Worm (Caenorhabditis elegans) whole organism, L1 larva: ENCODE data around the gene F48G7.9.

Experiments
- C16A3.4 ChIP-seq: fragments of 150-350 bp; optimal IDR thresholded peaks from 2 replicates; lab custom pipeline; 2014; ENCODE audit warnings: missing biosample characterization, missing genetic modification characterization
- C34B4.2 ChIP-seq: sonication (generic microtip); optimal IDR thresholded peaks from 2 replicates; lab custom pipeline; 2017; ENCODE audit warnings: mild to moderate bottlenecking, missing genetic modification characterization, missing compliant biosample characterization
- alr-1 ChIP-seq: fragments of 200-800 bp; sonication (Bioruptor generic); optimal IDR thresholded peaks from 2 replicates; lab custom pipeline; 2018; ENCODE audit warnings: borderline replicate concordance, mild to moderate bottlenecking, missing genetic modification characterization, missing compliant biosample characterization
- ceh-88 ChIP-seq: fragments of 200-800 bp; sonication (Bioruptor generic); IDR thresholded peaks from 2 replicates; pipeline ENCODE4 v1.3.6; 2022; ENCODE audit warnings: missing genetic modification characterization, missing compliant biosample characterization
- ces-1 ChIP-seq: fragments of 150-350 bp; optimal IDR thresholded peaks from 2 replicates; lab custom pipeline; 2014; ENCODE audit warnings: missing biosample characterization, missing genetic modification reagents, missing genetic modification characterization
- efl-1 ChIP-seq, 4 experiments: fragments of 150-350 bp; optimal IDR thresholded peaks in 3 of 4; peaks in 1 of 4; 1 replicate in 1 of 4; 2 replicates in 3 of 4; lab custom pipeline; 2014; ENCODE audit warnings: missing biosample characterization in 2 of 4, missing genetic modification characterization in 2 of 4, missing genetic modification reagents in 2 of 4
- efl-3 ChIP-seq: fragments of 200-800 bp; sonication (Bioruptor generic); optimal IDR thresholded peaks from 2 replicates; lab custom pipeline; 2018; ENCODE audit warnings: mild to moderate bottlenecking, missing genetic modification characterization, missing compliant biosample characterization
- egl-27 ChIP-seq, 2 experiments: fragments of 150-350 bp in 1 of 2; sonication (generic microtip); optimal IDR thresholded peaks; 3 replicates each; lab custom pipeline; 2017 to 2018; ENCODE audit warnings: missing biosample characterization in 2 of 2, missing genetic modification characterization in 2 of 2, missing genetic modification reagents in 2 of 2
- elt-3 ChIP-seq, 6 experiments: fragments of 150-350 bp in 1 of 6; sonication (generic microtip); optimal IDR thresholded peaks; 2 replicates each; lab custom pipeline; 2017 to 2018; ENCODE audit warnings: missing biosample characterization in 6 of 6, missing genetic modification characterization in 6 of 6, inconsistent platforms in 1 of 6
- fos-1 ChIP-seq: fragments of 150-350 bp; optimal IDR thresholded peaks from 2 replicates; lab custom pipeline; 2014; ENCODE audit warnings: missing biosample characterization, missing genetic modification characterization
- hlh-4 ChIP-seq: sonication (generic microtip); optimal IDR thresholded peaks from 2 replicates; lab custom pipeline; 2016; ENCODE audit warnings: mild to moderate bottlenecking, missing genetic modification characterization, missing compliant biosample characterization
- isw-1 ChIP-seq: fragments of 200-800 bp; sonication (Bioruptor generic); IDR thresholded peaks from 2 replicates; pipeline ENCODE4 v1.3.6; 2022; ENCODE audit warnings: missing genetic modification characterization, missing compliant biosample characterization
- lin-13 ChIP-seq: fragments of 150-350 bp; optimal IDR thresholded peaks from 2 replicates; lab custom pipeline; 2014; ENCODE audit warnings: missing biosample characterization, missing genetic modification reagents, missing genetic modification characterization
- lin-14 ChIP-seq: fragments of 200-800 bp; sonication (Bioruptor generic); optimal IDR thresholded peaks from 2 replicates; lab custom pipeline; 2018; ENCODE audit warnings: mild to moderate bottlenecking, missing genetic modification characterization, moderate library complexity, missing compliant biosample characterization
- lin-35 ChIP-seq, 2 experiments: fragments of 150-350 bp; optimal IDR thresholded peaks; 2 replicates each; lab custom pipeline; 2014; ENCODE audit warnings: missing biosample characterization in 2 of 2, missing genetic modification characterization in 2 of 2, missing genetic modification reagents in 2 of 2
- lin-39 ChIP-seq: fragments of 150-350 bp; optimal IDR thresholded peaks from 2 replicates; lab custom pipeline; 2014; ENCODE audit warnings: missing biosample characterization, missing genetic modification reagents, missing genetic modification characterization
- lir-3 ChIP-seq: sonication (generic microtip); optimal IDR thresholded peaks from 2 replicates; lab custom pipeline; 2016; ENCODE audit warnings: mild to moderate bottlenecking, missing genetic modification characterization, moderate library complexity, missing compliant biosample characterization; ENCODE audit not compliant: poor library complexity
- mep-1 ChIP-seq: fragments of 150-350 bp; optimal IDR thresholded peaks from 2 replicates; lab custom pipeline; 2014; ENCODE audit warnings: missing biosample characterization, missing genetic modification characterization
- nhr-19 ChIP-seq: fragments of 200-800 bp; sonication (Bioruptor generic); conservative IDR thresholded peaks from 2 replicates; pipeline ENCODE4 v1.3.6; 2022; ENCODE audit warnings: missing genetic modification characterization, missing compliant biosample characterization
- nhr-20 ChIP-seq: sonication (generic microtip); optimal IDR thresholded peaks from 2 replicates; lab custom pipeline; 2016; ENCODE audit warnings: mild to moderate bottlenecking, missing genetic modification characterization, missing compliant biosample characterization
- nhr-237 ChIP-seq: fragments of 150-350 bp; optimal IDR thresholded peaks from 2 replicates; lab custom pipeline; 2014; ENCODE audit warnings: missing biosample characterization, missing genetic modification characterization
- nhr-47 ChIP-seq: sonication (generic microtip); optimal IDR thresholded peaks from 2 replicates; lab custom pipeline; 2016; ENCODE audit warnings: mild to moderate bottlenecking, missing genetic modification characterization, moderate library complexity, missing compliant biosample characterization
- nhr-71 ChIP-seq: sonication (generic microtip); optimal IDR thresholded peaks from 2 replicates; lab custom pipeline; 2016; ENCODE audit warnings: mild to moderate bottlenecking, missing genetic modification characterization, moderate library complexity, missing compliant biosample characterization
- nhr-84 ChIP-seq: sonication (generic microtip); optimal IDR thresholded peaks from 2 replicates; lab custom pipeline; 2017; ENCODE audit warnings: missing biosample characterization, missing genetic modification characterization
- nhr-85 ChIP-seq: sonication (generic microtip); peaks from one replicate; lab custom pipeline; 2016; ENCODE audit warnings: missing genetic modification characterization, inconsistent platforms, missing compliant biosample characterization
- pag-3 ChIP-seq: sonication (generic microtip); optimal IDR thresholded peaks from 2 replicates; lab custom pipeline; 2017; ENCODE audit warnings: missing genetic modification characterization, mild to moderate bottlenecking, missing compliant biosample characterization, antibody characterized with exemption, borderline replicate concordance; ENCODE audit not compliant: insufficient read depth
- pqm-1 ChIP-seq: sonication (generic microtip); optimal IDR thresholded peaks from 3 replicates; lab custom pipeline; 2017; ENCODE audit warnings: missing biosample characterization, missing genetic modification characterization
- snu-23 ChIP-seq: sonication (generic microtip); optimal IDR thresholded peaks from 2 replicates; lab custom pipeline; 2016; ENCODE audit warnings: missing genetic modification characterization, missing compliant biosample characterization
- sptf-1 ChIP-seq: fragments of 150-350 bp; optimal IDR thresholded peaks from 2 replicates; lab custom pipeline; 2014; ENCODE audit warnings: missing biosample characterization, missing genetic modification characterization
- swsn-7 ChIP-seq: sonication (generic microtip); optimal IDR thresholded peaks from 2 replicates; lab custom pipeline; 2016; ENCODE audit warnings: missing genetic modification characterization, missing compliant biosample characterization
- tbx-2 ChIP-seq: sonication (generic microtip); optimal IDR thresholded peaks from 2 replicates; lab custom pipeline; 2016; ENCODE audit warnings: missing genetic modification characterization, missing compliant biosample characterization
- tlp-1 ChIP-seq: fragments of 150-350 bp; optimal IDR thresholded peaks from 2 replicates; lab custom pipeline; 2014; ENCODE audit warnings: missing biosample characterization, missing genetic modification characterization
- unc-130 ChIP-seq: fragments of 150-350 bp; optimal IDR thresholded peaks from 2 replicates; lab custom pipeline; 2017; ENCODE audit warnings: missing biosample characterization, missing genetic modification characterization, inconsistent platforms
- unc-30 ChIP-seq: sonication (generic microtip); optimal IDR thresholded peaks from 2 replicates; lab custom pipeline; 2017; ENCODE audit warnings: missing biosample characterization, missing genetic modification characterization
- unc-86 ChIP-seq: sonication (generic microtip); optimal IDR thresholded peaks from 2 replicates; lab custom pipeline; 2016; ENCODE audit warnings: missing genetic modification characterization, missing compliant biosample characterization
- unc-98 ChIP-seq: fragments of 200-800 bp; sonication (Bioruptor generic); IDR thresholded peaks from 2 replicates; pipeline ENCODE4 v1.3.6; 2022; ENCODE audit warnings: missing genetic modification characterization, missing compliant biosample characterization
- vab-15 ChIP-seq: sonication (generic microtip); optimal IDR thresholded peaks from 2 replicates; lab custom pipeline; 2017; ENCODE audit warnings: missing genotype, mild to moderate bottlenecking, missing genetic modification characterization, missing compliant biosample characterization
- zip-4 ChIP-seq: fragments of 200-800 bp; sonication (Bioruptor generic); optimal IDR thresholded peaks from 2 replicates; lab custom pipeline; 2018; ENCODE audit warnings: mild to moderate bottlenecking, missing genetic modification characterization, moderate library complexity, missing compliant biosample characterization
- ztf-11 ChIP-seq, 2 experiments: sonication (generic microtip); optimal IDR thresholded peaks; 2 replicates each; lab custom pipeline; 2016 to 2017; ENCODE audit warnings: missing genetic modification characterization in 2 of 2, missing biosample characterization in 1 of 2, missing compliant biosample characterization in 1 of 2

F48G7.9 gene

DNA sequence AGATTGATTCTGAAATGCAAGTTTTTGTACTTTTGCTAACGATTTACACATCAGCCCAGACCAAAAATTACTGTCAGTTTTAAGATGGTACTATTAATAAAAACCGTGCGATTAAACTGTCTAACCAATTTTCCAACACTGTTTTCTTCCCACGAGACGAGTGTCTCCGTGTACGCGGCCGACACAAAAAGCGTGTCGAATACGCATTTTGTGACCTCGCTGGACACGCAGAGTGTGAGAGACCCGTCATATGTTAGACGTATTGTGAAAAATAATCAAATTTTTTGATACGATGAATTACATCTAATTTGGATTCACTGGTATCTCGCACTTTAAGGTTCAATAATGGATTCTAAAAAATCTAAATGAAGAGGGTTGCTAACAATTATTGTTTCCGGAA, 7.2 kb upstream of the F48G7.9 start (continued):
- peak; percentile 80 for TF ChIP-seq nhr-85 (tag; lab: Kevin White, UChicago)

- TF ChIP-seq nhr-85 (tag; lab: Kevin White, UChicago) (peak; percentile 58), ces-1 (GFP tag; lab: Kevin White, UChicago) (no peak), pqm-1 (no peak), lin-13 (GFP tag; lab: Kevin White, UChicago) (no peak)
These were observed 6.4 kb upstream of the F48G7.9 start, which contains the start of gene F48G7.10 for ce11 chrV:634855-635254. Gene F48G7.10 (minus strand): TSS chrV:634955.

- TF ChIP-seq unc-86 (tag; lab: Kevin White, UChicago) (no peak), pag-3 (tag; lab: Kevin White, UChicago) (no peak), nhr-237 (tag; lab: Kevin White, UChicago) (no peak), nhr-20 (tag; lab: Kevin White, UChicago) (peak; percentile 29), snu-23 (GFP tag; lab: Kevin White, UChicago) (peak; percentile 30), efl-1 (optimal IDR thresholded peaks at IDR 0.05; lab: Kevin White, UChicago) (peak; percentile 11 to 22), efl-1 (GFP tag; optimal IDR thresholded peaks at IDR 0.05 in 1 of 2; lab: Kevin White, UChicago) (peak in 1 of 2 experiments; percentile 62), lin-35 (GFP tag; optimal IDR thresholded peaks at IDR 0.05; lab: Kevin White, UChicago) (peak in 1 of 2 experiments; percentile 32)
These were observed 3.4 kb upstream of the F48G7.9 start for ce11 chrV:631832-632231.

- TF ChIP-seq vab-15 (tag; lab: Kevin White, UChicago) (no peak), efl-3 (GFP tag; lab: Kevin White, UChicago) (no peak), sptf-1 (no peak), nhr-85 (tag; lab: Kevin White, UChicago) (no peak), ces-1 (GFP tag; lab: Kevin White, UChicago) (no peak), zip-4 (GFP tag; lab: Kevin White, UChicago) (no peak), hlh-4 (tag; lab: Kevin White, UChicago) (no peak), lin-39 (tag; lab: Kevin White, UChicago) (no peak), snu-23 (GFP tag; lab: Kevin White, UChicago) (no peak), tbx-2 (tag; lab: Kevin White, UChicago) (no peak), efl-1 (optimal IDR thresholded peaks at IDR 0.05; lab: Kevin White, UChicago) (no peak), efl-1 (GFP tag; optimal IDR thresholded peaks at IDR 0.05 in 1 of 2; lab: Kevin White, UChicago) (no peak), nhr-19 (GFP tag; lab: Robert Waterston, UW) (no peak), pag-3 (tag; lab: Kevin White, UChicago) (no peak), fos-1 (no peak), elt-3 (tag; optimal IDR thresholded peaks at IDR 0.05; lab: Kevin White, UChicago) (no peak), isw-1 (GFP tag; lab: Robert Waterston, UW) (no peak)
These were observed 842 bp downstream of the F48G7.9 start, which contains the start of gene F48G7.8 for ce11 chrV:627585-627984. Gene F48G7.8 (minus strand): TSS chrV:627685.

DNA sequence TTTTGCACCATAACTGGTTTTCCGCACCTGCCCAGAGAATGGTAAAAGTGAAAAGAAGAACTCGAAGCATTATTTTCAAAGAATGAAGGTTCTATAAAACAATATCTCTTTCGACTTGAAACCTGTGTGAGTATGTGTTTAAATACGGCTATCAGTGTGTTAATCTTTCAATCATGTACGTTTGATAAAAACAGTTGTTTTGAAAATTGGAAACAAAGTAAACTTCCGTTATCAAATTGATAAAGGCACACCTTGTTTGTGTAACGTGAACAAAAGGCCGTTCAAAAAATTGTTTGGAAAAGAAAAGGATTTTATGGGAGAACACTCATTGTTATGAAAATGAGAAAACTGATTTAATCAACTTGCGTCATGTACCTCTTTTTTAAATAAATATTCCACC, 2.1 kb downstream of the F48G7.9 start, which contains the start of gene F48G7.7:
Gene F48G7.7, minus strand, starts transcription at position 101 of the 400 bp plus-strand sequence.
- TF ChIP-seq ztf-11 (tag; optimal IDR thresholded peaks at IDR 0.05; lab: Kevin White, UChicago) = no peak
- TF ChIP-seq nhr-47 (tag; lab: Kevin White, UChicago) = no peak
- no peak for TF ChIP-seq lin-13 (GFP tag; lab: Kevin White, UChicago)
- no peak for TF ChIP-seq tbx-2 (tag; lab: Kevin White, UChicago)

ce11 chrV:624922-625321, 3.5 kb downstream of the F48G7.9 start, which contains the start of gene srt-17:
Gene srt-17 (minus strand): TSS chrV:625022.
- TF ChIP-seq ceh-88 (no peak), nhr-84 (tag; lab: Kevin White, UChicago) (no peak), C16A3.4 (tag; lab: Kevin White, UChicago) (no peak), alr-1 (no peak), unc-30 (tag; lab: Kevin White, UChicago) (no peak), mep-1 (no peak), vab-15 (tag; lab: Kevin White, UChicago) (no peak), ces-1 (GFP tag; lab: Kevin White, UChicago) (no peak), tlp-1 (tag; lab: Kevin White, UChicago) (no peak), unc-130 (tag; lab: Kevin White, UChicago) (no peak), lin-35 (GFP tag; optimal IDR thresholded peaks at IDR 0.05; lab: Kevin White, UChicago) (no peak), unc-98 (no peak), C34B4.2 (tag; lab: Kevin White, UChicago) (no peak), lir-3 (tag; lab: Kevin White, UChicago) (no peak), nhr-71 (tag; lab: Kevin White, UChicago) (no peak), unc-86 (tag; lab: Kevin White, UChicago) (no peak), nhr-19 (GFP tag; lab: Robert Waterston, UW) (no peak), egl-27 (tag; optimal IDR thresholded peaks at IDR 0.05; lab: Kevin White, UChicago) (no peak), swsn-7 (tag; lab: Kevin White, UChicago) (no peak), lin-14 (GFP tag; lab: Kevin White, UChicago) (no peak)
